Worm (Caenorhabditis elegans): ENCODE measurements around the gene ark-1.

Gene ark-1

ce11 chrIV:12605401-12605800 is 25.4 kb downstream of the ark-1 start, which contains the start of gene Y55D9A.2 (continued):
- TF ChIP-seq mes-4 (tag; optimal IDR thresholded peaks at IDR 0.05) (no peak), nfyb-1 (GFP tag; IDR thresholded peaks at IDR 0.05) (no peak), Y79H2A.3 (GFP tag; conservative IDR thresholded peaks at IDR 0.05) (0 out of 2 replicates have a peak, but pooled peaks have one; percentile 11), ceh-79 (tag; optimal IDR thresholded peaks at IDR 0.05) (no peak), lsl-1 (GFP tag; optimal IDR thresholded peaks at IDR 0.05) (peak; percentile 22), hlh-12 (tag; optimal IDR thresholded peaks at IDR 0.05) (no peak), T26A5.8 (tag; optimal IDR thresholded peaks at IDR 0.05) (no peak), F33H1.4 (GFP tag; IDR thresholded peaks at IDR 0.05) (0 out of 2 replicates have a peak, but pooled peaks have one; percentile 6)

- no peak for TF ChIP-seq xnd-1 (tag; optimal IDR thresholded peaks at IDR 0.05)
- TF ChIP-seq nhr-80 (tag; optimal IDR thresholded peaks at IDR 0.05): peak; percentile 100
- TF ChIP-seq B0261.1 (tag; optimal IDR thresholded peaks at IDR 0.05): no peak
- peak; percentile 90 for TF ChIP-seq atf-7 (tag; optimal IDR thresholded peaks at IDR 0.05)
- TF ChIP-seq cebp-1 (GFP tag; IDR thresholded peaks at IDR 0.05): peak; percentile 89
- peak; percentile 92 for TF ChIP-seq cebp-1 (tag; optimal IDR thresholded peaks at IDR 0.05)
- TF ChIP-seq let-607 (tag; optimal IDR thresholded peaks at IDR 0.05): peak; percentile 23 to 78
- no peak for TF ChIP-seq madf-6 (GFP tag; IDR thresholded peaks at IDR 0.05)
- TF ChIP-seq egl-44 (GFP tag; IDR thresholded peaks at IDR 0.05): peak; percentile 88
- peak; percentile 30 for TF ChIP-seq nhr-90 (tag; optimal IDR thresholded peaks at IDR 0.05)
- TF ChIP-seq ets-4 (GFP tag; optimal IDR thresholded peaks at IDR 0.05): peak; percentile 47
- TF ChIP-seq F33H1.4 (GFP tag; IDR thresholded peaks at IDR 0.05): no peak
- no peak for TF ChIP-seq K12H6.12 (tag; optimal IDR thresholded peaks at IDR 0.05)
- TF ChIP-seq B0336.3 (GFP tag; IDR thresholded peaks at IDR 0.05): peak; percentile 63
- no peak for TF ChIP-seq aptf-2 (GFP tag; conservative IDR thresholded peaks at IDR 0.05)
- TF ChIP-seq dox-1 (GFP tag; IDR thresholded peaks at IDR 0.05): peak; percentile 72
- TF ChIP-seq madf-10 (tag; optimal IDR thresholded peaks at IDR 0.05): peak; percentile 46
- TF ChIP-seq him-1 (tag; optimal IDR thresholded peaks at IDR 0.05): no peak
- TF ChIP-seq repo-1 (tag; optimal IDR thresholded peaks at IDR 0.05): no peak
- peak; percentile 24 for TF ChIP-seq pha-4 (tag; optimal IDR thresholded peaks at IDR 0.05)
- no peak for TF ChIP-seq lir-1 (GFP tag; conservative IDR thresholded peaks at IDR 0.05)
- peak; percentile 19 for TF ChIP-seq tlf-1 (GFP tag; optimal IDR thresholded peaks at IDR 0.05)
- no peak for TF ChIP-seq F52B5.7 (tag; optimal IDR thresholded peaks at IDR 0.05)
- TF ChIP-seq attf-5 (GFP tag; optimal IDR thresholded peaks at IDR 0.05): peak; percentile 33
- TF ChIP-seq lin-40 (tag; optimal IDR thresholded peaks at IDR 0.05): peak; percentile 45
- TF ChIP-seq F22D6.2 (tag; optimal IDR thresholded peaks at IDR 0.05): no peak
- peak; percentile 50 for TF ChIP-seq tbp1 (GFP tag; optimal IDR thresholded peaks at IDR 0.05)
- peak; percentile 81 for TF ChIP-seq ztf-22 (GFP tag; optimal IDR thresholded peaks at IDR 0.05)
- TF ChIP-seq lsy-27 (tag; optimal IDR thresholded peaks at IDR 0.05; ENCODE audit: borderline replicate concordance, insufficient read depth): no peak
- no peak for TF ChIP-seq attf-3 (GFP tag; conservative IDR thresholded peaks at IDR 0.05)
Measured at ce11 chrIV:12600941-12601340, 29.9 kb downstream of the ark-1 start.

ce11 chrIV:12599158-12599557 is 31.7 kb downstream of the ark-1 start, which contains the start of gene pgp-1:
pgp-1 (minus strand) TSS chrIV:12599169.
- TF ChIP-seq akir-1 (GFP tag; optimal IDR thresholded peaks at IDR 0.05) (no peak), madf-10 (tag; optimal IDR thresholded peaks at IDR 0.05) (no peak), lir-1 (GFP tag; conservative IDR thresholded peaks at IDR 0.05) (no peak), rec-8 (tag; optimal IDR thresholded peaks at IDR 0.05) (no peak), atf-7 (tag; optimal IDR thresholded peaks at IDR 0.05) (no peak), ztf-26 (tag; optimal IDR thresholded peaks at IDR 0.05) (no peak), nhr-80 (tag; optimal IDR thresholded peaks at IDR 0.05) (peak; percentile 88), lag-1 (GFP tag; IDR thresholded peaks at IDR 0.05) (no peak), cebp-1 (GFP tag; IDR thresholded peaks at IDR 0.05) (no peak), cebp-1 (tag; optimal IDR thresholded peaks at IDR 0.05) (peak; percentile 16), dox-1 (GFP tag; IDR thresholded peaks at IDR 0.05) (0 out of 2 replicates have a peak, but pooled peaks have one; percentile 28), nhr-27 (tag; optimal IDR thresholded peaks at IDR 0.05) (no peak)

Measured in whole organism, young adult.